Worm (Caenorhabditis elegans) whole organism, mixed stage, embryonic: ENCODE data around the gene grl-11.

ENCODE experiments used
- M03D4.4 ChIP-seq: sonication (generic microtip); optimal IDR thresholded peaks from 2 replicates; lab custom pipeline; 2017; ENCODE audit warnings: mild to moderate bottlenecking, missing genetic modification characterization, missing compliant biosample characterization
- bed-3 ChIP-seq: fragments of 200-800 bp; sonication (Bioruptor generic); optimal IDR thresholded peaks from 3 replicates; lab custom pipeline; 2018; ENCODE audit warnings: mild to moderate bottlenecking, missing genetic modification characterization, moderate library complexity, missing compliant biosample characterization
- lsy-2 ChIP-seq: fragments of 150-350 bp; optimal IDR thresholded peaks from 2 replicates; lab custom pipeline; 2014; ENCODE audit warnings: missing biosample characterization, missing genetic modification characterization
- mls-2 ChIP-seq: sonication (generic microtip); optimal IDR thresholded peaks from 2 replicates; lab custom pipeline; 2016; ENCODE audit warnings: mild to moderate bottlenecking, missing genetic modification characterization, moderate library complexity, missing compliant biosample characterization
- nhr-12 ChIP-seq: fragments of 150-350 bp; optimal IDR thresholded peaks from 2 replicates; lab custom pipeline; 2014; ENCODE audit warnings: missing biosample characterization, missing genetic modification characterization
- nhr-2 ChIP-seq: fragments of 150-350 bp; optimal IDR thresholded peaks from 2 replicates; lab custom pipeline; 2014; ENCODE audit warnings: missing biosample characterization, missing genetic modification characterization
- nhr-28 ChIP-seq: fragments of 150-350 bp; optimal IDR thresholded peaks from 2 replicates; lab custom pipeline; 2014; ENCODE audit warnings: missing biosample characterization, missing genetic modification characterization
- snpc-4 ChIP-seq: fragments of 150-350 bp; optimal IDR thresholded peaks from 2 replicates; lab custom pipeline; 2014; ENCODE audit warnings: missing biosample characterization, missing genetic modification characterization

DNA sequence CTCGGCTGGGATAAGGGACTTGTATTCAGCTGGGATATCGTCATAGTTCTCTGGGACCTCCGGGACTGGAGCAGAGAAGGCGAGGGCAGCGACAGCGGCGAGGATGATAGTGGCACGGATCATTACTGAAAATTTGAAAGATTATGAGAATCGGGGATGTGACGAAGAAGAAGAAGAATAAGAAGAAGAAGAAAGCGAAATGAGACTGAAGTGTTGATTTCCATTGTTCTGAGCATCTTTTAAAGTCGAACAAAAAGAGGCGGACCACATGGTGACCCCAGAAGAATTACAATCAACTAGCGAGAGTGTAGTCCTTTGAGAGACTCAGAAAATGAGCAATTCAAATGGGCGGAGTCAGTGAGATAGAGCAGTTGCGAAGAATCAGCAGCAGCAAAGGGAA lies 37.1 kb downstream of the grl-11 start, which contains the start of gene far-1:
- TF ChIP-seq lsy-2 (tag; lab: Kevin White, UChicago), result no peak
- TF ChIP-seq mls-2 (tag; lab: Kevin White, UChicago), result no peak
- TF ChIP-seq nhr-2 (tag; lab: Kevin White, UChicago), result no peak
- no peak for TF ChIP-seq nhr-12 (tag; lab: Kevin White, UChicago)
- TF ChIP-seq bed-3 (GFP tag; lab: Kevin White, UChicago), result no peak
- no peak for TF ChIP-seq snpc-4 (tag; lab: Kevin White, UChicago)
- TF ChIP-seq nhr-28 (tag; lab: Kevin White, UChicago), result no peak
- peak; percentile 8 for TF ChIP-seq M03D4.4 (tag; lab: Kevin White, UChicago)
